Fruit fly (Drosophila melanogaster): ENCODE data around the gene CG14445.

The CG14445 gene

dm6 chrX:6260900-6261299 lies 23.8 kb downstream of the CG14445 start, which contains the start of gene Josd (continued):
- TF ChIP-seq tap (tag; optimal IDR thresholded peaks at IDR 0.05) (no peak), CG32532 (GFP tag; IDR thresholded peaks at IDR 0.05) (no peak), dati (GFP tag; IDR thresholded peaks at IDR 0.05) (no peak), Dref (GFP tag; IDR thresholded peaks at IDR 0.05) (peak; percentile 81), CG18619 (GFP tag; optimal IDR thresholded peaks at IDR 0.05) (no peak), D19B (GFP tag; optimal IDR thresholded peaks at IDR 0.05) (no peak), Xrp1 (GFP tag; IDR thresholded peaks at IDR 0.05) (no peak), CG13123 (GFP tag; optimal IDR thresholded peaks at IDR 0.05) (no peak), al (GFP tag; IDR thresholded peaks at IDR 0.05) (no peak), lola (GFP tag; optimal IDR thresholded peaks at IDR 0.05) (no peak), seq (GFP tag; IDR thresholded peaks at IDR 0.05) (no peak), abd-A (tag; optimal IDR thresholded peaks at IDR 0.05) (no peak), en (GFP tag; optimal IDR thresholded peaks at IDR 0.05) (no peak), Hand (GFP tag; optimal IDR thresholded peaks at IDR 0.05) (no peak), CG8089 (GFP tag; optimal IDR thresholded peaks at IDR 0.05) (no peak), CG18011 (GFP tag; optimal IDR thresholded peaks at IDR 0.05) (no peak), HmgD (GFP tag; optimal IDR thresholded peaks at IDR 0.05) (no peak), CG14667 (GFP tag; IDR thresholded peaks at IDR 0.05) (no peak), Hey (tag; optimal IDR thresholded peaks at IDR 0.05) (no peak), BtbVII (GFP tag; optimal IDR thresholded peaks at IDR 0.05) (no peak), gro (GFP tag; optimal IDR thresholded peaks at IDR 0.05) (no peak), CG1832 (GFP tag; optimal IDR thresholded peaks at IDR 0.05) (no peak), slbo (GFP tag; IDR thresholded peaks at IDR 0.05) (no peak), CG34376 (GFP tag; optimal IDR thresholded peaks at IDR 0.05) (no peak), psq (GFP tag; optimal IDR thresholded peaks at IDR 0.05) (no peak), Tbp (GFP tag; optimal IDR thresholded peaks at IDR 0.05) (no peak), CG31365 (tag; optimal IDR thresholded peaks at IDR 0.05) (no peak), NK7.1 (GFP tag; optimal IDR thresholded peaks at IDR 0.05) (no peak), esg (GFP tag; conservative IDR thresholded peaks at IDR 0.05) (no peak), CG2678 (tag; optimal IDR thresholded peaks at IDR 0.05) (peak; percentile 8), CG14860 (GFP tag; IDR thresholded peaks at IDR 0.05; ENCODE audit: partially characterized antibody) (peak; percentile 69), CG7987 (GFP tag; optimal IDR thresholded peaks at IDR 0.05) (no peak), CG11398 (GFP tag; optimal IDR thresholded peaks at IDR 0.05) (no peak), Fer2 (tag; optimal IDR thresholded peaks at IDR 0.05) (no peak), Dad (GFP tag; optimal IDR thresholded peaks at IDR 0.05) (no peak), tin (GFP tag; optimal IDR thresholded peaks at IDR 0.05) (no peak), CG9609 (GFP tag; optimal IDR thresholded peaks at IDR 0.05) (no peak), gcm2 (GFP tag; optimal IDR thresholded peaks at IDR 0.05) (no peak), CG7745 (tag; optimal IDR thresholded peaks at IDR 0.05) (no peak), kay (GFP tag; optimal IDR thresholded peaks at IDR 0.05) (no peak), CG13894 (tag; optimal IDR thresholded peaks at IDR 0.05) (no peak), Optix (GFP tag; IDR thresholded peaks at IDR 0.05) (no peak), fu2 (GFP tag; optimal IDR thresholded peaks at IDR 0.05) (no peak), grn (GFP tag; optimal IDR thresholded peaks at IDR 0.05) (no peak), sim (GFP tag; IDR thresholded peaks at IDR 0.05) (no peak), da (GFP tag; optimal IDR thresholded peaks at IDR 0.05) (no peak), Adf1 (GFP tag; IDR thresholded peaks at IDR 0.05) (no peak), CG33213 (GFP tag; optimal IDR thresholded peaks at IDR 0.05) (no peak), Rfx (GFP tag; IDR thresholded peaks at IDR 0.05) (peak; percentile 50), amos (GFP tag; IDR thresholded peaks at IDR 0.05; ENCODE audit: partially characterized antibody) (peak; percentile 92), pfk (GFP tag; optimal IDR thresholded peaks at IDR 0.05) (no peak), ftz-f1 (GFP tag; optimal IDR thresholded peaks at IDR 0.05) (no peak), CG14710 (tag; optimal IDR thresholded peaks at IDR 0.05) (peak; percentile 30)

All from whole organism, embryonic.